Worm (Caenorhabditis elegans) whole organism, mixed stage, embryonic: ENCODE results near the gene pals-20.

ENCODE experiments used
- blmp-1 ChIP-seq: fragments of 150-350 bp; optimal IDR thresholded peaks from 2 replicates; lab custom pipeline; 2014; ENCODE audit warnings: missing biosample characterization, missing genetic modification characterization
- ceh-39 ChIP-seq: fragments of 150-350 bp; optimal IDR thresholded peaks from 2 replicates; lab custom pipeline; 2014; ENCODE audit warnings: missing biosample characterization, missing genetic modification characterization
- ces-1 ChIP-seq: fragments of 150-350 bp; optimal IDR thresholded peaks from 2 replicates; lab custom pipeline; 2014; ENCODE audit warnings: missing biosample characterization, missing genetic modification reagents, missing genetic modification characterization
- lin-32 ChIP-seq: fragments of 200-800 bp; sonication (Bioruptor generic); optimal IDR thresholded peaks from 2 replicates; lab custom pipeline; 2018; ENCODE audit warnings: mild to moderate bottlenecking, missing genetic modification characterization, missing compliant biosample characterization
- lsy-2 ChIP-seq: fragments of 150-350 bp; optimal IDR thresholded peaks from 2 replicates; lab custom pipeline; 2014; ENCODE audit warnings: missing biosample characterization, missing genetic modification characterization
- pha-4 ChIP-seq: fragments of 150-350 bp; optimal IDR thresholded peaks from 2 replicates; lab custom pipeline; 2018; ENCODE audit warnings: missing biosample characterization, missing genetic modification reagents, missing genetic modification characterization
- snpc-4 ChIP-seq: fragments of 150-350 bp; optimal IDR thresholded peaks from 2 replicates; lab custom pipeline; 2014; ENCODE audit warnings: missing biosample characterization, missing genetic modification characterization
- tbx-8 ChIP-seq: fragments of 200-800 bp; sonication (Bioruptor generic); optimal IDR thresholded peaks from 2 replicates; lab custom pipeline; 2018; ENCODE audit warnings: mild to moderate bottlenecking, missing genetic modification characterization, moderate library complexity, missing compliant biosample characterization
- ztf-11 ChIP-seq: fragments of 150-350 bp; optimal IDR thresholded peaks from 2 replicates; lab custom pipeline; 2014; ENCODE audit warnings: missing biosample characterization, missing genetic modification characterization

DNA sequence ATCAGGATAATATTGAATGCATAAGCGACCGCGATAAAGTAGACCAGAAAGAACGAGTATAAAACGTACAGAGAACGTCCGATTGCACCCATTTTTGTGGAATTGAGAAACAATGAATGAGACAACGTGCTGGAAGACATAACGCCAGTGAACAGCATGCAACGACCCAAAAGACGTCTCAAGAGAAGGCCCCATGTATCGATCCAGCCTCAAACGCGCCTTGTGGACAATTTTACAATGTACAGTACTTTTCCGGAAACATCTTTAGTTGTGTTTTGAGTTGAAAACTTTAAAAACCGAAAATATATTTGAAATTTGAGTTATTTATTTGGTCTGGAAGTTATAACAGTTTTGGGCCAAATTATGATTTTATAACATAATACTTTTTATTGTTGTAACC is 37.4 kb downstream of the pals-20 start, which contains the start of gene Y82E9BL.3:
- no peak for TF ChIP-seq ceh-39 (tag; lab: Kevin White, UChicago)
- no peak for TF ChIP-seq tbx-8 (GFP tag; lab: Kevin White, UChicago)
- TF ChIP-seq lsy-2 (tag; lab: Kevin White, UChicago) = no peak
- TF ChIP-seq pha-4 (tag; lab: Kevin White, UChicago) = no peak
- TF ChIP-seq snpc-4 (tag; lab: Kevin White, UChicago) = no peak
- TF ChIP-seq blmp-1 (tag; lab: Kevin White, UChicago) = no peak
- no peak for TF ChIP-seq ces-1 (GFP tag; lab: Kevin White, UChicago)
- TF ChIP-seq ztf-11 (tag; lab: Kevin White, UChicago) = no peak
- no peak for TF ChIP-seq lin-32 (GFP tag; lab: Kevin White, UChicago)
